Worm (Caenorhabditis elegans) whole organism, midembryonic: ENCODE results near the gene par-2.

Experiments used
- T22C8.4 ChIP-seq: fragments of 200-800 bp; sonication (Bioruptor generic); IDR thresholded peaks from 2 replicates; pipeline ENCODE4 v1.3.6; 2022; ENCODE audit warnings: missing genetic modification characterization, missing compliant biosample characterization
- cog-1 ChIP-seq: sonication (generic microtip); optimal IDR thresholded peaks from 2 replicates; lab custom pipeline; 2016; ENCODE audit warnings: missing genetic modification characterization, missing compliant biosample characterization
- flt-1 ChIP-seq: fragments of 200-800 bp; sonication (Bioruptor generic); IDR thresholded peaks from 2 replicates; pipeline ENCODE4 v1.3.6; 2022; ENCODE audit warnings: missing genetic modification characterization, missing compliant biosample characterization
- klf-2 ChIP-seq: fragments of 200-800 bp; sonication (Bioruptor generic); conservative IDR thresholded peaks from 2 replicates; pipeline ENCODE4 v1.3.6; 2022; ENCODE audit warnings: missing genetic modification reagents, missing genetic modification characterization, missing compliant biosample characterization
- med-1 ChIP-seq: sonication (generic microtip); optimal IDR thresholded peaks from 2 replicates; lab custom pipeline; 2017; ENCODE audit warnings: missing genetic modification characterization, mild to moderate bottlenecking, missing compliant biosample characterization, antibody characterized with exemption, missing genetic modification reagents; ENCODE audit not compliant: insufficient read depth
- ref-1 ChIP-seq: fragments of 200-800 bp; sonication (Bioruptor generic); conservative IDR thresholded peaks from 2 replicates; pipeline ENCODE4 v1.3.6; 2022; ENCODE audit warnings: missing genetic modification reagents, missing genetic modification characterization, missing compliant biosample characterization
- tab-1 ChIP-seq: fragments of 200-800 bp; sonication (Bioruptor generic); IDR thresholded peaks from 2 replicates; pipeline ENCODE4 v1.3.6; 2022; ENCODE audit warnings: missing genetic modification characterization, missing compliant biosample characterization
- ztf-23 ChIP-seq: fragments of 200-800 bp; sonication (Bioruptor generic); IDR thresholded peaks from 2 replicates; pipeline ENCODE4 v1.3.6; 2022; ENCODE audit warnings: missing genetic modification reagents, missing genetic modification characterization, missing compliant biosample characterization
- ztf-29 ChIP-seq: fragments of 200-800 bp; sonication (Bioruptor generic); IDR thresholded peaks from 2 replicates; pipeline ENCODE4 v1.3.6; 2022; ENCODE audit warnings: missing genetic modification reagents, missing genetic modification characterization, missing compliant biosample characterization

DNA sequence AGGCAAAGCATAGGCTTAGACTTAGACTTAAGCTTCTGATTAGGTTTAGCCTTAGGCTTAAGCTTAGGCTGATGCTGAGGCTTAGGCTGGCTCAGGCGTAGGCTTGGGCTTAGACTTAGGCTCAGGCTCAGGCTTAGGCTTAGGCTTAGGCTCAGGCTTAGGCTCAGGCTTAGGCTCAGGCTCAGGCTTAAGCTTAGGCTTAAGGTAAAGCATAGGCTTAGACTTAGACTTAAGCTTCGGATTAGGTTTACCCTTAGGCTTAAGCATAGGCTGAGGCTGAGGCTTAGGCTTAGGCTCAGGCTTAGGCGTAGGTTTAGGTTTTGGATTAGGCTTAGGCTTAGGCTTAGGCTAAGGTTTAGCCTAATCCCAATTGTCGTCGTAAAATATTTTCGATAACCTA lies 18.3 kb downstream of the par-2 start:
- TF ChIP-seq med-1 (no peak), flt-1 (GFP tag; lab: Robert Waterston, UW) (no peak), ztf-29 (GFP tag; lab: Robert Waterston, UW) (no peak), tab-1 (GFP tag; lab: Robert Waterston, UW) (no peak), ztf-23 (no peak), T22C8.4 (GFP tag; lab: Robert Waterston, UW) (no peak), cog-1 (tag; lab: Kevin White, UChicago) (no peak), klf-2 (GFP tag; lab: Robert Waterston, UW) (no peak), ref-1 (GFP tag; lab: Robert Waterston, UW) (no peak)
